Fruit fly (Drosophila melanogaster): ENCODE data around the gene Rhau.

Rhau gene

dm6 chr2L:20758188-20758846 is 532 bp upstream of the Rhau start:
- TF ChIP-seq Ets98B (GFP tag; IDR thresholded peaks at IDR 0.05) (peak; percentile 77), CG34367 (tag; optimal IDR thresholded peaks at IDR 0.05) (no peak), rn (GFP tag; IDR thresholded peaks at IDR 0.05) (no peak), CG12605 (GFP tag; IDR thresholded peaks at IDR 0.05) (peak; percentile 67), fd96Ca (GFP tag; IDR thresholded peaks at IDR 0.05) (peak; percentile 74), CG8301 (tag; optimal IDR thresholded peaks at IDR 0.05) (peak; percentile 44), CG4496 (GFP tag; IDR thresholded peaks at IDR 0.05) (peak; percentile 72; the same call in 2 of the 3 replicates), CG15710 (tag; optimal IDR thresholded peaks at IDR 0.05) (no peak)

dm6 chr2L:20752160-20752559 is 5.6 kb downstream of the Rhau start, which contains the start of the genes Amacr and Ns4:
Gene Amacr (minus strand): TSS chr2L:20752341.
Gene Ns4 (plus strand): TSS chr2L:20752476.
- TF ChIP-seq CG32121 (GFP tag; IDR thresholded peaks at IDR 0.05) (peak; percentile 71), EcR (GFP tag; optimal IDR thresholded peaks at IDR 0.05) (no peak), CG17806 (tag; optimal IDR thresholded peaks at IDR 0.05) (peak; percentile 45), CG9948 (tag; optimal IDR thresholded peaks at IDR 0.05) (peak; percentile 44), CG12605 (GFP tag; IDR thresholded peaks at IDR 0.05) (peak; percentile 52; the same call in 1 of the 2 replicates), Ets98B (GFP tag; IDR thresholded peaks at IDR 0.05) (peak; percentile 65), CG13204 (GFP tag; optimal IDR thresholded peaks at IDR 0.05) (no peak), CG14655 (GFP tag; optimal IDR thresholded peaks at IDR 0.05) (no peak), rn (GFP tag; IDR thresholded peaks at IDR 0.05) (no peak; the same call in 1 of the 2 replicates), gl (tag; optimal IDR thresholded peaks at IDR 0.05) (peak; percentile 52), fd96Ca (GFP tag; IDR thresholded peaks at IDR 0.05) (peak; percentile 80), CG15710 (tag; optimal IDR thresholded peaks at IDR 0.05) (peak; percentile 61), CG8301 (tag; optimal IDR thresholded peaks at IDR 0.05) (peak; percentile 60), Pif1A (GFP tag; optimal IDR thresholded peaks at IDR 0.05) (no peak), D1 (tag; optimal IDR thresholded peaks at IDR 0.05) (no peak), CG8159 (tag; optimal IDR thresholded peaks at IDR 0.05) (peak; percentile 55), CG4496 (GFP tag; IDR thresholded peaks at IDR 0.05) (peak; percentile 76), CG10348 (GFP tag; IDR thresholded peaks at IDR 0.05) (no peak), Snoo (tag; optimal IDR thresholded peaks at IDR 0.05) (peak; percentile 71), CG34367 (tag; optimal IDR thresholded peaks at IDR 0.05) (peak; percentile 37), Pif1B (GFP tag; optimal IDR thresholded peaks at IDR 0.05) (no peak)

dm6 chr2L:20735121-20735855 is 22.5 kb downstream of the Rhau start:
- TF ChIP-seq Snoo (tag; optimal IDR thresholded peaks at IDR 0.05) (no peak), rn (GFP tag; IDR thresholded peaks at IDR 0.05) (no peak), Ets98B (GFP tag; IDR thresholded peaks at IDR 0.05) (0 out of 2 replicates have a peak, but pooled peaks have one; percentile 17), EcR (GFP tag; optimal IDR thresholded peaks at IDR 0.05) (no peak), CG12605 (GFP tag; IDR thresholded peaks at IDR 0.05) (0 out of 2 replicates have a peak, but pooled peaks have one; percentile 16)

dm6 chr2L:20734687-20735088 is 23.1 kb downstream of the Rhau start:
- TF ChIP-seq Pif1A (GFP tag; optimal IDR thresholded peaks at IDR 0.05) (no peak), rn (GFP tag; IDR thresholded peaks at IDR 0.05) (no peak)

dm6 chr2L:20734066-20734686 is 23.6 kb downstream of the Rhau start, which contains the start of gene TM9SF2:
Gene TM9SF2 (minus strand): TSS chr2L:20734309.
- TF ChIP-seq Ets98B (GFP tag; IDR thresholded peaks at IDR 0.05) = no peak
- no peak for TF ChIP-seq CG8301 (tag; optimal IDR thresholded peaks at IDR 0.05)
- no peak for TF ChIP-seq Pif1B (GFP tag; optimal IDR thresholded peaks at IDR 0.05)
- TF ChIP-seq CG32121 (GFP tag; IDR thresholded peaks at IDR 0.05) = no peak
- TF ChIP-seq CG34367 (tag; optimal IDR thresholded peaks at IDR 0.05) = no peak
- TF ChIP-seq EcR (GFP tag; optimal IDR thresholded peaks at IDR 0.05) = no peak
- no peak for TF ChIP-seq Pif1A (GFP tag; optimal IDR thresholded peaks at IDR 0.05)
- TF ChIP-seq CG10348 (GFP tag; IDR thresholded peaks at IDR 0.05) = no peak
- TF ChIP-seq rn (GFP tag; IDR thresholded peaks at IDR 0.05) = no peak
- no peak for TF ChIP-seq D1 (tag; optimal IDR thresholded peaks at IDR 0.05)
- no peak for TF ChIP-seq CG14655 (GFP tag; optimal IDR thresholded peaks at IDR 0.05)
- no peak; the same call in 2 of the 3 replicates for TF ChIP-seq fd96Ca (GFP tag; IDR thresholded peaks at IDR 0.05)
- TF ChIP-seq CG8159 (tag; optimal IDR thresholded peaks at IDR 0.05) = no peak

- no peak for TF ChIP-seq CG9948 (tag; optimal IDR thresholded peaks at IDR 0.05)
- TF ChIP-seq Ets98B (GFP tag; IDR thresholded peaks at IDR 0.05) = no peak
- TF ChIP-seq CG4496 (GFP tag; IDR thresholded peaks at IDR 0.05) = no peak
- TF ChIP-seq CG34367 (tag; optimal IDR thresholded peaks at IDR 0.05) = no peak
- TF ChIP-seq CG8159 (tag; optimal IDR thresholded peaks at IDR 0.05) = no peak
- TF ChIP-seq Pif1B (GFP tag; optimal IDR thresholded peaks at IDR 0.05) = no peak
- TF ChIP-seq gl (tag; optimal IDR thresholded peaks at IDR 0.05) = no peak
Observed at dm6 chr2L:20733025-20733424, 24.8 kb downstream of the Rhau start.
